Worm (Caenorhabditis elegans) whole organism, midembryonic: ENCODE measurements around the gene F42H10.6.

Experiments used
- klf-2 ChIP-seq: fragments of 200-800 bp; sonication (Bioruptor generic); conservative IDR thresholded peaks from 2 replicates; pipeline ENCODE4 v1.3.6; 2022; ENCODE audit warnings: missing genetic modification reagents, missing genetic modification characterization, missing compliant biosample characterization
- med-1 ChIP-seq: sonication (generic microtip); optimal IDR thresholded peaks from 2 replicates; lab custom pipeline; 2017; ENCODE audit warnings: missing genetic modification characterization, mild to moderate bottlenecking, missing compliant biosample characterization, antibody characterized with exemption, missing genetic modification reagents; ENCODE audit not compliant: insufficient read depth
- ref-1 ChIP-seq: fragments of 200-800 bp; sonication (Bioruptor generic); conservative IDR thresholded peaks from 2 replicates; pipeline ENCODE4 v1.3.6; 2022; ENCODE audit warnings: missing genetic modification reagents, missing genetic modification characterization, missing compliant biosample characterization

DNA sequence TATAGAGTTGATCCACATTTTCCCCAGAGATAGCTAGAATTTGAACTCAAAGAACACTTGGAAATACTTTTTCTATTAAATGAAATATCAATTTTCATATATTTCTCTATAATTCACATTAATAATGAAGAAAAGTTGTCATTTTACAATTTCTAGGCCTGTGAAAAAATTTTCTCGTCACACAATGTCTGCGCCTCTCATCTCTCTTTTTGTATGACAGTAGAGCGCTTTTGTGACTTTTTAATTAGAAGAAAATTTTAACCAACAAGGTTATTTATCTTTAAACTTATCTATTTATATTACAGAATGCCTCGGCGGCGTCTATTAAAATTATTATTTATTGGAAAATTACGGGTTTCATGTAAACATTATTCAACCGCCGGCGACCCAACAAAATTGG is 51.2 kb downstream of the F42H10.6 start, which contains the start of gene ZK1236.1:
- TF ChIP-seq ref-1 (GFP tag; lab: Robert Waterston, UW) (no peak), med-1 (no peak), klf-2 (GFP tag; lab: Robert Waterston, UW) (no peak)
